Fruit fly (Drosophila melanogaster): ENCODE results near the gene CG13599.

Gene CG13599

DNA sequence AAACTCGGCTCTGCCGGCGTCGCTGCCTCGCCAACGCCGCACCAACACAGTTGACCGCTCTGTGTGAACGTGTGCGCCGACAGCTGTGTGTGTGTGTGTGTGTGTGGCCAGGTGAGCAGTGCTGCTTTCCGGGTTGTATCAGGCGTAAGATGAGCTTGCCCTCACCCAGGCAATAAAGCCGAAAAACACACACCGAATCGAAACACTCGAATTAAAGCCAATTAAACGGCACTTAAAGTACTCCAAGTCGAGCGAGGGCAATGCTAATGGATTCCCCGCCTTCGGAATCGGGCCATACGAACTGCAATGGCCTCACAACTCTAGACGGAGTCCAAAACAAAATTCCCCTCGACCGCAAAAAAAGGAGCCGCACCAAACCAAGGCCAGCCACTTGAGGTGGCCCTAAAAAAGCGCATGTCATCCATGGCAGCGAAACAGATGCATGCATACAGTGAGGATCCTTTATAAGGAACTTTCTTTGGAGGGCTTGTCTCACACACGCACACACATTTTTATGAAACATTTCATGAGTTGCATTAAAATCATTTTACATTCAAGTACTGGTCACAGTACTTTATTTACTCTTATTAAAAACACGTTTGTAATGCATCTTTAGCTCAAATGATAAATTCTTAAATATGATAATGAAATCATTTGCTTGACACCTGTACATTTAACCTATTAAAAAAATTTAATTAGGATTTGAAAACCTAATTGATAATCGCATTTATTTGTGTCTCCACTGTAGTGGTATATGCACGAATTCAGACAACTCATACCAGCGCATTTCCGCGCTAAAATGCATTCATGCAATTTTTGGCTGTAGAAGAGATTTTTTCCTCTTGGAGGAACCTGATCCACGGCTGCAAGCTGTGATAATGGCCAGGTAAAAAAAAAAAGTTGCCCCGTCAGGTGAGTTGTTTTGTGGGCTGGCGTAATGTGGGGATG lies 17.3 kb downstream of the CG13599 start (continued):
- TF ChIP-seq CG6654 (GFP tag; optimal IDR thresholded peaks at IDR 0.05) (no peak), lola (GFP tag; optimal IDR thresholded peaks at IDR 0.05) (no peak)

DNA sequence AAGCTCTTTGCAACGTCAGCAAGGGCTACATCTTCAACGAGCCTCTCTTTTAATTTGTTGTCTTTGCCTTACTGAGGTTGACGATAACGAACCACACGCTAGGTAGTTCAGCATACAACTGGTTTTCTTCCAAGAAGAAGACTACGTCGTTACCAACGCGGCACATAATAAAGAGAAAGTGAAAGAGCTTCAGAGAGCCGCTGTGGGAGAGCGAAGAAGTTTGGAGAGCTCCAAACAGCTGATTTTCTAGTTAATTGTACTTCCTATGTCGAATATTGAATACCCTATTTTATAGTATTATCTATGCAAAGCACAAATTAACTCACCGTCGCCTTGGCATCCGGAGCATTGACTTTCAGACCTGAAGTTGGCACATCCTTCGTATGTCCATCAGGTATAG lies 23.9 kb downstream of the CG13599 start:
- TF ChIP-seq nom (GFP tag; optimal IDR thresholded peaks at IDR 0.05) (peak; percentile 40), Ets97D (GFP tag; optimal IDR thresholded peaks at IDR 0.05) (no peak), hkb (optimal IDR thresholded peaks at IDR 0.05) (no peak), hkb (GFP tag; IDR thresholded peaks at IDR 0.05) (0 out of 2 replicates have a peak, but pooled peaks have one; percentile 34), crp (GFP tag; optimal IDR thresholded peaks at IDR 0.05) (peak in 1 of 2 experiments; percentile 49), CG33213 (GFP tag; optimal IDR thresholded peaks at IDR 0.05) (no peak), ci (GFP tag; IDR thresholded peaks at IDR 0.05) (0 out of 3 replicates have a peak, but pooled peaks have one; percentile 17), bbx (GFP tag; IDR thresholded peaks at IDR 0.05; ENCODE audit: partially characterized antibody) (0 out of 2 replicates have a peak, but pooled peaks have one; percentile 18), CG17385 (GFP tag; optimal IDR thresholded peaks at IDR 0.05) (peak; percentile 70), klu (GFP tag; IDR thresholded peaks at IDR 0.05) (no peak), Trl (optimal IDR thresholded peaks at IDR 0.05) (peak; percentile 61 to 64), Trl (GFP tag; optimal IDR thresholded peaks at IDR 0.05) (no peak), Blimp-1 (GFP tag; optimal IDR thresholded peaks at IDR 0.05) (peak; percentile 93), chn (GFP tag; optimal IDR thresholded peaks at IDR 0.05) (no peak), Ravus (GFP tag; IDR thresholded peaks at IDR 0.05) (no peak), CG12155 (GFP tag; optimal IDR thresholded peaks at IDR 0.05) (no peak), row (GFP tag; IDR thresholded peaks at IDR 0.05) (peak; percentile 30; the same call in 1 of the 3 replicates), sim (GFP tag; IDR thresholded peaks at IDR 0.05) (no peak), sens (GFP tag) (peak; percentile 64), Eip74EF (GFP tag; optimal IDR thresholded peaks at IDR 0.05) (peak in 1 of 2 experiments; percentile 88), D19A (tag; optimal IDR thresholded peaks at IDR 0.05) (peak; percentile 81), CG3163 (GFP tag; optimal IDR thresholded peaks at IDR 0.05) (peak; percentile 66)

DNA sequence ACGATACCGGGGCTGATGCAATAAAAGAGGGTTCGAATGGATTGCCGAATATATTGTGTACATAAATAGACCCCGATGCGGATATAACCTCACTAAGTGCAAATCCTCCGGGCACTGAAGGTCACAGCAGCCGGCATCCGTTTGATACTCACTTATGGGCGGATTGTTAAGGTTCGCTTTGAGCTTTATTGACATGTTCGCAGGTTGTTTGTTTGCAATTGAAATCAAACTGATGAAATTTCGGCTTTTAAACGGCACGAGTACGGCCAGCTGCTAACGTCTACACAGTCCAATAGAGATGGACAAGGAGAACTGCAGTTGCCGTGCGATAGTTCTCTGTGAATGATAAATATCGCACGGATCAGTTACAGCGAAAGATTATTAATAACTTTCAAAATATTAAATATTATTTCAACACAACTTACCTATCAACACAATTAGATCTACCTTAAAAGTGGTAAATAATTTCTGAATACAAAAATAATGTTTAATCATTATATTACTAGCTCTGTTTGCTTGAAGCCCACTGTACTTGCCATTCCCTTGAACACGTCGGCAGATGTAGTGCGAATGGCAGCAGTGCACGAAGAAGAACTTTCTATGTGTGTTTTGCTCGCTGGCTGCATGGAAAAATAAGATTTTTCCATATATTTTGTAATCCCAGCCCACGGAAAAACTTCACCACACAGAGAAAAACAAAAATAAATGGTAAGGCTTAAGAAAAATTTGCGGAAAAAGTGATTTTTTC lies 26.8 kb downstream of the CG13599 start, which contains the start of the genes GluProRS and AP-1sigma:
Gene GluProRS (minus strand): TSS at position 301 of the 748 bp plus-strand sequence.
Gene AP-1sigma (plus strand): TSS at position 561 of the 748 bp plus-strand sequence.
- TF ChIP-seq Lpt (GFP tag; optimal IDR thresholded peaks at IDR 0.05), result no peak
- peak; percentile 95 for TF ChIP-seq gem (tag; optimal IDR thresholded peaks at IDR 0.05)
- TF ChIP-seq Hey (tag; optimal IDR thresholded peaks at IDR 0.05), result peak; percentile 42
- peak; percentile 95 for TF ChIP-seq CG11085 (GFP tag; IDR thresholded peaks at IDR 0.05)
- peak; percentile 82 for TF ChIP-seq maf-S (GFP tag; optimal IDR thresholded peaks at IDR 0.05)
- peak; percentile 85 for TF ChIP-seq Nf-YA (GFP tag; IDR thresholded peaks at IDR 0.05)
- TF ChIP-seq ssp (GFP tag; IDR thresholded peaks at IDR 0.05), result peak; percentile 91
- TF ChIP-seq CG9876 (GFP tag; optimal IDR thresholded peaks at IDR 0.05), result peak; percentile 72
- TF ChIP-seq nom (GFP tag; optimal IDR thresholded peaks at IDR 0.05), result peak; percentile 22
- TF ChIP-seq gce (GFP tag; IDR thresholded peaks at IDR 0.05), result peak; percentile 87
- peak; percentile 85 for TF ChIP-seq Adf1 (GFP tag; IDR thresholded peaks at IDR 0.05)
- TF ChIP-seq h (optimal IDR thresholded peaks at IDR 0.05), result no peak
- TF ChIP-seq Mrtf (GFP tag; IDR thresholded peaks at IDR 0.05), result peak; percentile 95
- peak; percentile 42 for TF ChIP-seq disco-r (GFP tag; optimal IDR thresholded peaks at IDR 0.05)
- peak; percentile 90 for TF ChIP-seq CG6791 (GFP tag; IDR thresholded peaks at IDR 0.05; ENCODE audit: partially characterized antibody)
- TF ChIP-seq CG4404 (GFP tag; IDR thresholded peaks at IDR 0.05), result peak; percentile 96
- peak; percentile 80 for TF ChIP-seq caup (GFP tag; optimal IDR thresholded peaks at IDR 0.05; ENCODE audit: severe bottlenecking)
- TF ChIP-seq Sry-δ (GFP tag; optimal IDR thresholded peaks at IDR 0.05), result peak; percentile 91
- peak; percentile 63 for TF ChIP-seq CG7271 (tag; optimal IDR thresholded peaks at IDR 0.05)
- peak; percentile 88; the same call in 2 of the 3 replicates for TF ChIP-seq C15 (GFP tag; IDR thresholded peaks at IDR 0.05)
- peak; percentile 75 for TF ChIP-seq CG10462 (GFP tag; optimal IDR thresholded peaks at IDR 0.05)
- TF ChIP-seq ac (GFP tag; optimal IDR thresholded peaks at IDR 0.05), result peak; percentile 38
- peak; percentile 90 for TF ChIP-seq B-H1 (GFP tag; IDR thresholded peaks at IDR 0.05)
